Worm (Caenorhabditis elegans): ENCODE measurements around the gene trcs-2.

trcs-2 gene

DNA sequence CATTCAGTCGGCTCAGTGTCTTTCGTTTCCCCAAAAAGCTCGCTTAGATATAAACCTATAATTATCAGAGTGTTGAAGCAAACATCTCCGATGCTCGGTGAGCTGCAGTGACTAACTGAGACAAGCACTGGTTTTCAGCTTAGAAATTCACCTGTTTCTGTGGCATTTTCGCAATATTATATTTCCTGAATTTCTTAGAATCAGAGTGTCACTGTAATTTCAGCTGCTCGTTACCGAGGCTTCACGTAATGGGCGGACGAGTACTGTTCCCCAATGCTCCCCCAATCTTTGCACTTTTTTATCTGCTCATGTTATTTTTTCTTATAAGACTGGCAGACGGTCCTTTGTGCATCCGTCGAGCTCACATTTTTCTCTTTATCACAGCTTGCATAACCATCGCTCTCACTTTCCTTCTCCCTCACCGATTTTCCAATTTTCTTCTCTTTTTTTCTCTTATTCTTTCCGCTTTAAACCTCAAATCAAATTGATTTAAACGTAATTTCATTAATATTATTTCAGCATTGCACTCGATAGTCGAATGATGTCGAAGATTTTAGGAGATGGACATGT, at the start of gene trcs-2:
trcs-2 (plus strand) TSS at position 520 of the 570 bp plus-strand sequence.
- no peak for TF ChIP-seq K09A11.1 (tag; optimal IDR thresholded peaks at IDR 0.05; ENCODE audit: insufficient read depth)

- TF ChIP-seq unc-86 (tag; optimal IDR thresholded peaks at IDR 0.05) (no peak), F13H6.1 (tag; optimal IDR thresholded peaks at IDR 0.05) (no peak), unc-3 (GFP tag; conservative IDR thresholded peaks at IDR 0.05) (no peak), unc-3 (tag; optimal IDR thresholded peaks at IDR 0.05) (no peak), fkh-6 (tag; optimal IDR thresholded peaks at IDR 0.05) (no peak)
These were observed 46.9 kb upstream of the trcs-2 start for ce11 chrII:8675369-8675768.

- TF ChIP-seq hlh-6 (tag; optimal IDR thresholded peaks at IDR 0.05) (no peak), che-1 (tag; optimal IDR thresholded peaks at IDR 0.05) (no peak), dve-1 (tag; optimal IDR thresholded peaks at IDR 0.05) (no peak), lin-11 (tag; optimal IDR thresholded peaks at IDR 0.05) (no peak), ama-1 (optimal IDR thresholded peaks at IDR 0.05) (no peak)
These were observed 42.5 kb upstream of the trcs-2 start for ce11 chrII:8679799-8680198.

ce11 chrII:8683933-8684332, 38.3 kb upstream of the trcs-2 start:
- TF ChIP-seq ceh-30 (tag; optimal IDR thresholded peaks at IDR 0.05), result no peak
- TF ChIP-seq lin-11 (tag; optimal IDR thresholded peaks at IDR 0.05), result no peak
- TF ChIP-seq nfya-1 (tag; optimal IDR thresholded peaks at IDR 0.05), result no peak
- no peak for TF ChIP-seq ama-1 (optimal IDR thresholded peaks at IDR 0.05)
- TF ChIP-seq ceh-22 (tag; optimal IDR thresholded peaks at IDR 0.05), result no peak
- TF ChIP-seq ceh-14 (tag; optimal IDR thresholded peaks at IDR 0.05), result peak; percentile 7
- no peak for TF ChIP-seq fkh-10 (GFP tag; optimal IDR thresholded peaks at IDR 0.05)
- TF ChIP-seq C38D4.7 (GFP tag; optimal IDR thresholded peaks at IDR 0.05), result no peak
- no peak for TF ChIP-seq ceh-48 (tag; optimal IDR thresholded peaks at IDR 0.05)
- peak; percentile 8 for TF ChIP-seq unc-86 (tag; optimal IDR thresholded peaks at IDR 0.05)
- no peak for TF ChIP-seq K02D7.2 (tag; optimal IDR thresholded peaks at IDR 0.05)
- TF ChIP-seq unc-3 (GFP tag; conservative IDR thresholded peaks at IDR 0.05), result no peak
- TF ChIP-seq unc-3 (tag; optimal IDR thresholded peaks at IDR 0.05), result no peak
- TF ChIP-seq pha-2 (tag; optimal IDR thresholded peaks at IDR 0.05), result no peak
- no peak for TF ChIP-seq Y22D7AL.16 (tag; optimal IDR thresholded peaks at IDR 0.05)
- TF ChIP-seq fax-1 (tag; optimal IDR thresholded peaks at IDR 0.05), result no peak
- no peak for TF ChIP-seq T23F11.4 (GFP tag; optimal IDR thresholded peaks at IDR 0.05)
- peak; percentile 37 for TF ChIP-seq unc-42 (tag; optimal IDR thresholded peaks at IDR 0.05)
- no peak for TF ChIP-seq ztf-16 (tag; optimal IDR thresholded peaks at IDR 0.05)
- TF ChIP-seq madf-2 (tag; optimal IDR thresholded peaks at IDR 0.05), result no peak
- TF ChIP-seq ceh-34 (tag; optimal IDR thresholded peaks at IDR 0.05), result no peak
- TF ChIP-seq hlh-8 (tag; optimal IDR thresholded peaks at IDR 0.05), result no peak
- no peak for TF ChIP-seq odd-2 (tag; optimal IDR thresholded peaks at IDR 0.05)

DNA sequence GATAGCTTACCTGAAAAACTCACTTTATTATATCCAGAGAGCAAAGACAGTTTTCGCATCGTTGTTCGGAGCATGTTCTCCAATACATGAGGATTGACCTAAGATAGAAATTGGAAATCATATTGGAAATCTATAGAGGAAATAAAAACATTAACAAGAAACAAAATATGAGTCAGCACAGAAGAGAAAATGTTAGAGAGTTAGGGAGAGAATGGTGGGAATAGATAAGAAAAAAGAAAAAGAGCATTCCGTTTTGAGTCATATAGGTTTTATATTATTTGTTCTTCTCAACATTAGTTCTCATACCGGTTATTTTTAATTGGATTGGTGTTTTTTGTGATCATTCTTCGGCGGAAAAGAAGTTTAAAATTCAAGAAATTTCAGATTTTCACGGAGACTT, 37.5 kb upstream of the trcs-2 start, which contains the start of gene hgap-2:
hgap-2 (minus strand) TSS at position 101 of the 400 bp plus-strand sequence.
- TF ChIP-seq hlh-15 (tag; optimal IDR thresholded peaks at IDR 0.05), result no peak
- TF ChIP-seq ceh-30 (tag; optimal IDR thresholded peaks at IDR 0.05), result no peak
- no peak for TF ChIP-seq hlh-30 (tag; optimal IDR thresholded peaks at IDR 0.05; ENCODE audit: insufficient read depth)
- TF ChIP-seq ceh-14 (tag; optimal IDR thresholded peaks at IDR 0.05), result no peak

- no peak for TF ChIP-seq sox-2 (GFP tag; IDR thresholded peaks at IDR 0.05)
These were observed 36.7 kb upstream of the trcs-2 start, which contains the start of gene C34C6.9 for ce11 chrII:8685623-8686022. Gene C34C6.9 (plus strand): TSS chrII:8685923.

Measured in whole organism, late embryonic.